Fruit fly (Drosophila melanogaster) whole organism, embryonic: ENCODE data around the gene Surf1.
A peak's percentile ranks its signal among the peaks of the same experiment; 100 is the strongest.

Experiments
- Asciz ChIP-seq: fragments of 200-800 bp; sonication (Bioruptor generic); optimal IDR thresholded peaks from 2 replicates; lab custom pipeline; 2017; ENCODE audit warnings: missing biosample characterization, mild to moderate bottlenecking, missing genetic modification characterization, missing genetic modification reagents
- Bdp1 ChIP-seq: fragments of 200-800 bp; sonication (Bioruptor generic); optimal IDR thresholded peaks from 3 replicates; lab custom pipeline; 2016; ENCODE audit warnings: missing biosample characterization, missing genetic modification characterization
- Blimp-1 ChIP-seq: fragments of 200-800 bp; sonication (Bioruptor generic); optimal IDR thresholded peaks from 3 replicates; lab custom pipeline; 2018; ENCODE audit warnings: missing biosample characterization, missing genetic modification characterization, mild to moderate bottlenecking, moderate library complexity, missing genetic modification reagents
- CG10147 ChIP-seq: fragments of 200-800 bp; sonication (Bioruptor generic); optimal IDR thresholded peaks from 2 replicates; lab custom pipeline; 2019; ENCODE audit warnings: missing biosample characterization, mild to moderate bottlenecking, missing genetic modification characterization, moderate library complexity
- CG10274 ChIP-seq: fragments of 200-800 bp; sonication (Bioruptor generic); optimal IDR thresholded peaks from 3 replicates; lab custom pipeline; 2017; ENCODE audit warnings: missing biosample characterization, mild to moderate bottlenecking, missing genetic modification characterization
- CG11695 ChIP-seq: fragments of 200-800 bp; sonication (Bioruptor generic); IDR thresholded peaks from 3 replicates; pipeline ENCODE4 v1.3.6; 2022; ENCODE audit warnings: missing biosample characterization, missing genetic modification characterization
- CG11696 ChIP-seq: fragments of 200-800 bp; sonication (Bioruptor generic); IDR thresholded peaks from 2 replicates; pipeline ENCODE4 v1.3.6; 2022; ENCODE audit warnings: missing biosample characterization, missing genetic modification characterization
- CG1233 ChIP-seq: fragments of 200-800 bp; sonication (Bioruptor generic); optimal IDR thresholded peaks from 4 replicates; lab custom pipeline; 2018; ENCODE audit warnings: missing biosample characterization, mild to moderate bottlenecking, missing genetic modification characterization
- CG14014 ChIP-seq: fragments of 200-800 bp; sonication (Bioruptor generic); IDR thresholded peaks from 2 replicates; pipeline ENCODE4 v1.3.6; 2022; ENCODE audit warnings: missing biosample characterization, missing genetic modification characterization
- CG31365 ChIP-seq: fragments of 200-800 bp; sonication (Bioruptor generic); optimal IDR thresholded peaks from 2 replicates; lab custom pipeline; 2018; ENCODE audit warnings: missing biosample characterization, mild to moderate bottlenecking, missing genetic modification characterization
- CG3847 ChIP-seq: fragments of 200-800 bp; sonication (Bioruptor generic); IDR thresholded peaks from 2 replicates; pipeline ENCODE4 v1.3.6; 2022; ENCODE audit warnings: missing biosample characterization, missing genetic modification characterization
- CG4820 ChIP-seq: fragments of 200-800 bp; sonication (Bioruptor generic); optimal IDR thresholded peaks from 3 replicates; lab custom pipeline; 2016; ENCODE audit warnings: missing biosample characterization, missing genetic modification characterization
- CG8281 ChIP-seq: fragments of 200-800 bp; sonication (Bioruptor generic); optimal IDR thresholded peaks from 2 replicates; lab custom pipeline; 2018; ENCODE audit warnings: missing biosample characterization, mild to moderate bottlenecking, missing genetic modification characterization, moderate library complexity
- CG8944 ChIP-seq: fragments of 200-800 bp; sonication (Bioruptor generic); optimal IDR thresholded peaks from 3 replicates; lab custom pipeline; 2016; ENCODE audit warnings: missing biosample characterization, missing genetic modification characterization
- CG9876 ChIP-seq: fragments of 200-800 bp; sonication (Bioruptor generic); optimal IDR thresholded peaks from 2 replicates; lab custom pipeline; 2016; ENCODE audit warnings: missing biosample characterization, missing genetic modification characterization
- Dbx ChIP-seq: fragments of 200-800 bp; sonication (Bioruptor generic); IDR thresholded peaks from 3 replicates; pipeline ENCODE4 v1.3.6; 2022; ENCODE audit warnings: missing biosample characterization, missing genetic modification characterization
- Doc2 ChIP-seq: fragments of 200-800 bp; sonication (Bioruptor generic); IDR thresholded peaks from 2 replicates; pipeline ENCODE4 v1.3.6; 2022; ENCODE audit warnings: missing biosample characterization, missing genetic modification characterization
- Doc3 ChIP-seq: fragments of 200-800 bp; sonication (Bioruptor generic); IDR thresholded peaks from 3 replicates; pipeline ENCODE4 v1.3.6; 2022; ENCODE audit warnings: missing biosample characterization, missing genetic modification characterization; ENCODE audit not compliant: partially characterized antibody
- ERR ChIP-seq: fragments of 200-800 bp; sonication (Bioruptor generic); optimal IDR thresholded peaks from 2 replicates; lab custom pipeline; 2016; ENCODE audit warnings: missing biosample characterization, missing genetic modification characterization
- Kr ChIP-seq: fragments of 200-800 bp; sonication (Bioruptor generic); optimal IDR thresholded peaks from 2 replicates; lab custom pipeline; 2017; ENCODE audit warnings: missing biosample characterization, mild to moderate bottlenecking, missing genetic modification characterization
- Mad ChIP-seq: fragments of 200-800 bp; sonication (Bioruptor generic); optimal IDR thresholded peaks from 2 replicates; lab custom pipeline; 2016; ENCODE audit warnings: missing biosample characterization, missing genetic modification characterization
- Side ChIP-seq: fragments of 200-800 bp; sonication (Bioruptor generic); optimal IDR thresholded peaks from 2 replicates; lab custom pipeline; 2016; ENCODE audit warnings: missing biosample characterization, missing genetic modification characterization
- ac ChIP-seq: fragments of 200-800 bp; sonication (Bioruptor generic); optimal IDR thresholded peaks from 3 replicates; lab custom pipeline; 2017; ENCODE audit warnings: missing biosample characterization, mild to moderate bottlenecking, missing genetic modification characterization
- bsh ChIP-seq, 2 experiments: fragments of 200-800 bp; sonication (Bioruptor generic); optimal IDR thresholded peaks; 2 replicates each; lab custom pipeline; 2017 to 2018; ENCODE audit warnings: mild to moderate bottlenecking in 2 of 2, missing biosample characterization in 2 of 2, missing genetic modification characterization in 2 of 2, moderate library complexity in 1 of 2
- caup ChIP-seq: fragments of 200-800 bp; sonication (Bioruptor generic); optimal IDR thresholded peaks from 3 replicates; lab custom pipeline; 2017; ENCODE audit warnings: missing biosample characterization, mild to moderate bottlenecking, missing genetic modification characterization, moderate library complexity; ENCODE audit not compliant: severe bottlenecking
- fd96Cb ChIP-seq: fragments of 200-800 bp; sonication (Bioruptor generic); optimal IDR thresholded peaks from 2 replicates; lab custom pipeline; 2018; ENCODE audit warnings: missing biosample characterization, mild to moderate bottlenecking, missing genetic modification characterization, moderate library complexity
- ftz-f1 ChIP-seq: fragments of 200-800 bp; sonication (Bioruptor generic); optimal IDR thresholded peaks from 2 replicates; lab custom pipeline; 2016; ENCODE audit warnings: missing biosample characterization, missing genetic modification characterization
- gro ChIP-seq: fragments of 200-800 bp; sonication (Bioruptor generic); optimal IDR thresholded peaks from 2 replicates; lab custom pipeline; 2016; ENCODE audit warnings: missing biosample characterization, missing genetic modification characterization
- jigr1 ChIP-seq: fragments of 200-800 bp; sonication (Bioruptor generic); IDR thresholded peaks from 3 replicates; pipeline ENCODE4 v1.3.6; 2022; ENCODE audit warnings: missing biosample characterization, missing genetic modification characterization
- klu ChIP-seq: fragments of 200-800 bp; sonication (Bioruptor generic); IDR thresholded peaks from 2 replicates; pipeline ENCODE4 v1.3.6; 2022; ENCODE audit warnings: missing biosample characterization, missing genetic modification characterization
- lola ChIP-seq, 3 experiments: fragments of >200 bp in 2 of 3; fragments of 200-800 bp in 1 of 3; sonication (Bioruptor generic) in 1 of 3; optimal IDR thresholded peaks; 2 replicates each; lab custom pipeline; 2017 to 2019; ENCODE audit warnings: missing biosample characterization in 3 of 3, missing genetic modification characterization in 3 of 3, mild to moderate bottlenecking in 1 of 3, moderate library complexity in 1 of 3
- nau ChIP-seq: fragments of 200-800 bp; sonication (Bioruptor generic); optimal IDR thresholded peaks from 3 replicates; lab custom pipeline; 2017; ENCODE audit warnings: missing biosample characterization, mild to moderate bottlenecking, missing genetic modification characterization, missing genetic modification reagents
- nmo ChIP-seq: fragments of 200-800 bp; sonication (Bioruptor generic); optimal IDR thresholded peaks from 2 replicates; lab custom pipeline; 2018; ENCODE audit warnings: missing biosample characterization, mild to moderate bottlenecking, missing genetic modification characterization, moderate library complexity
- odd ChIP-seq: fragments of 200-800 bp; sonication (Bioruptor generic); optimal IDR thresholded peaks from 2 replicates; lab custom pipeline; 2017; ENCODE audit warnings: missing biosample characterization, mild to moderate bottlenecking, missing genetic modification characterization
- pb ChIP-seq: fragments of 200-800 bp; sonication (Bioruptor generic); optimal IDR thresholded peaks from 3 replicates; lab custom pipeline; 2016; ENCODE audit warnings: missing biosample characterization, missing genetic modification characterization
- peb ChIP-seq: fragments of 200-800 bp; sonication (Bioruptor generic); IDR thresholded peaks from 2 replicates; pipeline ENCODE4 v1.3.6; 2022; ENCODE audit warnings: missing biosample characterization, missing genetic modification characterization
- run ChIP-seq: fragments of 200-800 bp; sonication (Bioruptor generic); optimal IDR thresholded peaks from 3 replicates; lab custom pipeline; 2018; ENCODE audit warnings: missing biosample characterization, mild to moderate bottlenecking, missing genetic modification characterization
- seq ChIP-seq: fragments of 200-800 bp; sonication (Bioruptor generic); IDR thresholded peaks from 2 replicates; pipeline ENCODE4 v1.3.6; 2022; ENCODE audit warnings: missing biosample characterization, missing genetic modification characterization
- shn ChIP-seq: fragments of 200-800 bp; sonication (Bioruptor generic); optimal IDR thresholded peaks from 3 replicates; lab custom pipeline; 2016; ENCODE audit warnings: missing biosample characterization, missing genetic modification characterization
- slp2 ChIP-seq: fragments of 200-800 bp; sonication (Bioruptor generic); optimal IDR thresholded peaks from 2 replicates; lab custom pipeline; 2016; ENCODE audit warnings: missing biosample characterization, missing genetic modification characterization
- stwl ChIP-seq: fragments of 200-800 bp; sonication (Bioruptor generic); optimal IDR thresholded peaks from 3 replicates; lab custom pipeline; 2018; ENCODE audit warnings: missing biosample characterization, mild to moderate bottlenecking, missing genetic modification characterization, moderate library complexity
- tgo ChIP-seq: fragments of 200-800 bp; sonication (Bioruptor generic); IDR thresholded peaks from 3 replicates; pipeline ENCODE4 v1.3.6; 2022; ENCODE audit warnings: missing biosample characterization, missing genetic modification characterization
- twi ChIP-seq: fragments of 200-800 bp; optimal IDR thresholded peaks from 2 replicates; lab custom pipeline; 2019; ENCODE audit warnings: missing biosample characterization, mild to moderate bottlenecking, missing genetic modification characterization, moderate library complexity
- unc-4 ChIP-seq: fragments of 200-800 bp; sonication (Bioruptor generic); IDR thresholded peaks from 2 replicates; pipeline ENCODE4 v1.3.6; 2022; ENCODE audit warnings: missing biosample characterization, missing genetic modification characterization; ENCODE audit not compliant: partially characterized antibody
- unpg ChIP-seq: fragments of 200-800 bp; sonication (Bioruptor generic); optimal IDR thresholded peaks from 3 replicates; lab custom pipeline; 2018; ENCODE audit warnings: missing biosample characterization, mild to moderate bottlenecking, missing genetic modification characterization, moderate library complexity
- vfl ChIP-seq: fragments of 200-800 bp; sonication (Bioruptor generic); optimal IDR thresholded peaks from 2 replicates; lab custom pipeline; 2016; ENCODE audit warnings: missing biosample characterization, missing genetic modification characterization
- wdn ChIP-seq: fragments of 200-800 bp; sonication (Bioruptor generic); IDR thresholded peaks from 2 replicates; pipeline ENCODE4 v1.3.6; 2022; ENCODE audit warnings: missing biosample characterization, missing genetic modification characterization
- zen ChIP-seq: fragments of 200-800 bp; sonication (Bioruptor generic); optimal IDR thresholded peaks from 3 replicates; lab custom pipeline; 2018; ENCODE audit warnings: missing biosample characterization, mild to moderate bottlenecking, missing genetic modification characterization, moderate library complexity
- zfh2 ChIP-seq: fragments of 200-800 bp; sonication (Bioruptor generic); optimal IDR thresholded peaks from 2 replicates; lab custom pipeline; 2016; ENCODE audit warnings: missing biosample characterization, missing genetic modification characterization

The Surf1 gene

DNA sequence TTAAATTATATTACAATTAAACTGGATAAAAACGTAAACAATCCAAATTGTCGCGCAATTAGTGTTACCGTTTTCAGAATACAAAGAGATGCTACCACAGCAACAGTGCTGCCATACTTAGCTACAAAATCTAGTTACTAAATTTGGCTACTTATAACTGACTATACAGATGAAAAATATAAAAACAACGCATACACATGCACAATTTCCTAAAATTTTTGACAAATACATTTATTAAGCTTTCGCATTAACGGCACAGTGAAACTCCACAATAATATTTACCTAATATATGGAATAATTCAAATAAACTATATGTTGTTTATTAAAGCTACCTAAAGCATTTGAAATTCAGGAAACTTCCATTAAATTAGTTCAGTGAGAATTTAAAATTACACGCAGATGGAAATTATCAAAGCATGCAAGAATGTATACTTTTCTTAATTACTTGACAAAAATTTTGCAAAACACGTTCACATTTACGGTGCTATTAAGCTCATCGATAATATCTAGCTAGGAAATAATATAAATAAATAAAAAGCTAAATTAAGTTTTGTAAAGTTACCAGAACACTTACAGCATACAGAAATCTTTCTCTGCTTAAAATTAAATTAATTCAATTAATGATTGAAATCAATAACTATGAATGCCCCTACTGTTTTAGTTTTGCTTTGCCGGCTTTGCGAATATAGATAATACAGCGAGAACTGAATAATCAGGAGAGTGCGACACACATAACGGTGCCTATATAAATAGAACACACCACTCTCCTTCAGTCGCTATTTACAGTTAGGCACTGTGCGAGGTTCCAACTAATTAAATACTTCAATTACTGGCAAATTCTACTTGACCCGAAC is 11.0 kb downstream of the Surf1 start, which contains the start of the genes Mis12 and CG9953 (continued):
- no peak for TF ChIP-seq CG10147 (GFP tag; lab: Kevin White, UChicago)
- no peak for TF ChIP-seq slp2 (GFP tag; lab: Kevin White, UChicago)
- no peak for TF ChIP-seq odd (GFP tag; lab: Kevin White, UChicago)
- TF ChIP-seq unpg (GFP tag; lab: Kevin White, UChicago) = peak; percentile 24
- no peak for TF ChIP-seq fd96Cb (tag; lab: Kevin White, UChicago)
- no peak for TF ChIP-seq Dbx (GFP tag; lab: Robert Waterston, UW)
- peak; percentile 42 for TF ChIP-seq twi (tag; lab: Kevin White, UChicago)
- no peak for TF ChIP-seq klu (GFP tag; lab: Robert Waterston, UW)
- TF ChIP-seq zfh2 (GFP tag; lab: Kevin White, UChicago) = peak; percentile 14
- peak in 1 of 3 experiments; percentile 62 for TF ChIP-seq lola (GFP tag; optimal IDR thresholded peaks at IDR 0.05; lab: Kevin White, UChicago)
- no peak for TF ChIP-seq jigr1 (GFP tag; lab: Robert Waterston, UW)
- TF ChIP-seq unc-4 (GFP tag; lab: Robert Waterston, UW) = no peak
- TF ChIP-seq gro = no peak
- TF ChIP-seq vfl (GFP tag; lab: Kevin White, UChicago) = no peak
- no peak for TF ChIP-seq pb (GFP tag; lab: Kevin White, UChicago)
- peak; percentile 21 for TF ChIP-seq CG1233
- TF ChIP-seq seq = no peak
- no peak for TF ChIP-seq zen
- peak; percentile 31; the same call in 1 of the 3 replicates for TF ChIP-seq tgo
- no peak for TF ChIP-seq nau (GFP tag; lab: Kevin White, UChicago)
- TF ChIP-seq Mad (GFP tag; lab: Kevin White, UChicago) = no peak
- TF ChIP-seq run (tag; lab: Kevin White, UChicago) = no peak
- no peak for TF ChIP-seq CG3847 (GFP tag; lab: Robert Waterston, UW)
- peak; percentile 68 for TF ChIP-seq nmo (GFP tag; lab: Kevin White, UChicago)
- no peak for TF ChIP-seq CG11696
- no peak for TF ChIP-seq CG14014 (GFP tag; lab: Robert Waterston, UW)
- TF ChIP-seq wdn (GFP tag; lab: Robert Waterston, UW) = no peak
- no peak for TF ChIP-seq ERR
- no peak for TF ChIP-seq Blimp-1 (GFP tag; lab: Kevin White, UChicago)
- no peak for TF ChIP-seq shn (GFP tag; lab: Kevin White, UChicago)
- TF ChIP-seq bsh (GFP tag; optimal IDR thresholded peaks at IDR 0.05; lab: Kevin White, UChicago) = peak; percentile 15 to 28
- TF ChIP-seq CG8281 (tag; lab: Kevin White, UChicago) = no peak
- no peak for TF ChIP-seq Asciz
- TF ChIP-seq ac (GFP tag; lab: Kevin White, UChicago) = no peak
- no peak for TF ChIP-seq peb (GFP tag; lab: Robert Waterston, UW)
- no peak for TF ChIP-seq Doc3 (GFP tag; lab: Robert Waterston, UW)
- TF ChIP-seq caup = no peak
- TF ChIP-seq CG8944 (GFP tag; lab: Kevin White, UChicago) = no peak
- no peak for TF ChIP-seq Bdp1
- TF ChIP-seq CG10274 (GFP tag; lab: Kevin White, UChicago) = no peak
- no peak for TF ChIP-seq stwl (tag; lab: Kevin White, UChicago)
- TF ChIP-seq Kr = no peak
- no peak for TF ChIP-seq Side (GFP tag; lab: Kevin White, UChicago)
- TF ChIP-seq CG4820 (GFP tag; lab: Kevin White, UChicago) = peak; percentile 16
- TF ChIP-seq CG31365 (tag; lab: Kevin White, UChicago) = no peak
- 0 out of 3 replicates have a peak, but pooled peaks have one; percentile 27 for TF ChIP-seq CG11695 (GFP tag; lab: Robert Waterston, UW)
- no peak for TF ChIP-seq Doc2
- TF ChIP-seq CG9876 (GFP tag; lab: Kevin White, UChicago) = no peak
- no peak for TF ChIP-seq ftz-f1
